Worm (Caenorhabditis elegans) whole organism, L2 larva: ENCODE results near the gene Y67A10A.11.

ENCODE experiments used
- alr-1 ChIP-seq: fragments of 150-350 bp; optimal IDR thresholded peaks from 2 replicates; lab custom pipeline; 2014; ENCODE audit warnings: missing biosample characterization, missing genetic modification characterization
- blmp-1 ChIP-seq: sonication (generic microtip); optimal IDR thresholded peaks from 2 replicates; lab custom pipeline; 2017; ENCODE audit warnings: missing genetic modification characterization, mild to moderate bottlenecking, missing compliant biosample characterization, antibody characterized with exemption, moderate library complexity; ENCODE audit not compliant: insufficient read depth
- lin-39 ChIP-seq: fragments of 150-350 bp; optimal IDR thresholded peaks from 2 replicates; lab custom pipeline; 2014; ENCODE audit warnings: missing biosample characterization, missing genetic modification reagents, missing genetic modification characterization
- nhr-11 ChIP-seq: fragments of 150-350 bp; optimal IDR thresholded peaks from 2 replicates; lab custom pipeline; 2014; ENCODE audit warnings: missing biosample characterization, missing genetic modification characterization
- nhr-129 ChIP-seq: fragments of 150-350 bp; optimal IDR thresholded peaks from 2 replicates; lab custom pipeline; 2014; ENCODE audit warnings: missing biosample characterization, missing genetic modification characterization
- nhr-25 ChIP-seq: fragments of 150-350 bp; sonication (generic microtip); optimal IDR thresholded peaks from 3 replicates; lab custom pipeline; 2014; ENCODE audit warnings: missing biosample characterization, missing genetic modification characterization
- sem-4 ChIP-seq: fragments of 150-350 bp; optimal IDR thresholded peaks from 2 replicates; lab custom pipeline; 2014; ENCODE audit warnings: missing biosample characterization, missing genetic modification reagents, missing genetic modification characterization
- sma-3 ChIP-seq: sonication (generic microtip); optimal IDR thresholded peaks from 2 replicates; lab custom pipeline; 2016; ENCODE audit warnings: missing genetic modification reagents, missing genetic modification characterization, missing compliant biosample characterization
- ztf-1 ChIP-seq: fragments of 200-800 bp; sonication (Bioruptor generic); conservative IDR thresholded peaks from 2 replicates; pipeline ENCODE4 v1.3.6; 2022; ENCODE audit warnings: missing genetic modification characterization, missing compliant biosample characterization

Y67A10A.11 gene

ce11 chrIV:14391746-14392145 lies 52.0 kb downstream of the Y67A10A.11 start:
- TF ChIP-seq nhr-129 (tag; lab: Kevin White, UChicago) = peak; percentile 44
- peak; percentile 26 for TF ChIP-seq sma-3 (GFP tag; lab: Kevin White, UChicago)
- peak; percentile 27 for TF ChIP-seq blmp-1 (tag; lab: Kevin White, UChicago)
- TF ChIP-seq ztf-1 = no peak
- TF ChIP-seq nhr-11 (tag; lab: Kevin White, UChicago) = no peak
- no peak for TF ChIP-seq lin-39 (tag; lab: Kevin White, UChicago)
- TF ChIP-seq sem-4 (tag; lab: Kevin White, UChicago) = peak; percentile 18
- TF ChIP-seq nhr-25 (tag; lab: Kevin White, UChicago) = peak; percentile 34
- TF ChIP-seq alr-1 = no peak
